Worm (Caenorhabditis elegans) whole organism, young adult: ENCODE data around the gene Y82E9BR.3.

ENCODE experiments used
- C06A6.2 ChIP-seq: fragments of 200-800 bp; sonication (Bioruptor generic); conservative IDR thresholded peaks from 2 replicates; pipeline ENCODE4 v1.3.6; 2022; ENCODE audit warnings: missing genetic modification characterization, missing compliant biosample characterization
- F57A8.1 ChIP-seq: fragments of 200-800 bp; sonication (Bioruptor generic); optimal IDR thresholded peaks from 2 replicates; lab custom pipeline; 2018; ENCODE audit warnings: mild to moderate bottlenecking, missing genetic modification characterization, moderate library complexity, missing compliant biosample characterization
- Y95B8A.8 ChIP-seq: fragments of 200-800 bp; sonication (Bioruptor generic); IDR thresholded peaks from 2 replicates; pipeline ENCODE4 v1.3.6; 2022; ENCODE audit warnings: missing genetic modification reagents, missing genetic modification characterization, missing compliant biosample characterization
- ZK185.1 ChIP-seq: sonication (generic microtip); optimal IDR thresholded peaks from 2 replicates; lab custom pipeline; 2016; ENCODE audit warnings: mild to moderate bottlenecking, missing genetic modification characterization, missing compliant biosample characterization; ENCODE audit not compliant: poor library complexity, severe bottlenecking
- bed-1 ChIP-seq: fragments of 200-800 bp; sonication (Bioruptor generic); IDR thresholded peaks from 2 replicates; pipeline ENCODE4 v1.3.6; 2022; ENCODE audit warnings: missing genetic modification reagents, missing genetic modification characterization, missing compliant biosample characterization
- egl-18 ChIP-seq: fragments of 200-800 bp; sonication (Bioruptor generic); IDR thresholded peaks from 2 replicates; pipeline ENCODE4 v1.3.6; 2022; ENCODE audit warnings: missing genetic modification reagents, missing genetic modification characterization, missing compliant biosample characterization

- TF ChIP-seq C06A6.2 (no peak), bed-1 (GFP tag; lab: Robert Waterston, UW) (no peak), F57A8.1 (GFP tag; lab: Kevin White, UChicago) (no peak), egl-18 (no peak), Y95B8A.8 (GFP tag; lab: Robert Waterston, UW) (no peak), ZK185.1 (tag; lab: Kevin White, UChicago) (no peak)
Measured at ce11 chrIII:1389988-1390387, 29.0 kb upstream of the Y82E9BR.3 start.
